Worm (Caenorhabditis elegans) whole organism, dauer: ENCODE data around the gene spe-26.

ENCODE experiments used
- unc-62 ChIP-seq: sonication (generic microtip); optimal IDR thresholded peaks from 2 replicates; lab custom pipeline; 2017; ENCODE audit warnings: missing biosample characterization, missing genetic modification reagents, missing genetic modification characterization

spe-26 gene

ce11 chrIV:10391827-10392226 is at the start of gene spe-26:
Gene spe-26, minus strand, starts transcription at chrIV:10391927.
- no peak for TF ChIP-seq unc-62 (GFP tag; lab: Kevin White, UChicago)

- no peak for TF ChIP-seq unc-62 (GFP tag; lab: Kevin White, UChicago)
These were observed 47.2 kb upstream of the spe-26 start, which contains the start of gene F13B12.3 for ce11 chrIV:10438901-10439300. Gene F13B12.3, plus strand, starts transcription at chrIV:10439123.

ce11 chrIV:10437114-10437513 is 45.4 kb upstream of the spe-26 start:
- no peak for TF ChIP-seq unc-62 (GFP tag; lab: Kevin White, UChicago)

- no peak for TF ChIP-seq unc-62 (GFP tag; lab: Kevin White, UChicago)
These were observed 44.7 kb upstream of the spe-26 start, which contains the start of gene ins-1 for ce11 chrIV:10436401-10436800. Gene ins-1, plus strand, starts transcription at chrIV:10436701.

ce11 chrIV:10430507-10430906 is 38.8 kb upstream of the spe-26 start:
- no peak for TF ChIP-seq unc-62 (GFP tag; lab: Kevin White, UChicago)

ce11 chrIV:10429129-10429528 is 37.4 kb upstream of the spe-26 start, which contains the start of gene F13B12.2:
Gene F13B12.2, minus strand, starts transcription at chrIV:10429130.
- TF ChIP-seq unc-62 (GFP tag; lab: Kevin White, UChicago): no peak

ce11 chrIV:10425129-10425528 is 33.4 kb upstream of the spe-26 start:
- TF ChIP-seq unc-62 (GFP tag; lab: Kevin White, UChicago): no peak

ce11 chrIV:10424535-10424934 is 32.8 kb upstream of the spe-26 start, which contains the start of gene F13B12.1:
Gene F13B12.1, minus strand, starts transcription at chrIV:10424635.
- no peak for TF ChIP-seq unc-62 (GFP tag; lab: Kevin White, UChicago)

- TF ChIP-seq unc-62 (GFP tag; lab: Kevin White, UChicago): no peak
These were observed 30.5 kb upstream of the spe-26 start for ce11 chrIV:10422230-10422629.

ce11 chrIV:10421256-10421655 is 29.5 kb upstream of the spe-26 start:
- no peak for TF ChIP-seq unc-62 (GFP tag; lab: Kevin White, UChicago)

ce11 chrIV:10420440-10420839 is 28.7 kb upstream of the spe-26 start:
- no peak for TF ChIP-seq unc-62 (GFP tag; lab: Kevin White, UChicago)

- no peak for TF ChIP-seq unc-62 (GFP tag; lab: Kevin White, UChicago)
These were observed 28.2 kb upstream of the spe-26 start for ce11 chrIV:10419896-10420295.

ce11 chrIV:10417781-10418180 is 26.1 kb upstream of the spe-26 start, which contains the start of gene F13B12.6:
Gene F13B12.6, minus strand, starts transcription at chrIV:10417881.
- TF ChIP-seq unc-62 (GFP tag; lab: Kevin White, UChicago): no peak

- no peak for TF ChIP-seq unc-62 (GFP tag; lab: Kevin White, UChicago)
These were observed 22.1 kb upstream of the spe-26 start, which contains the start of gene R10H10.7 for ce11 chrIV:10413828-10414227. Gene R10H10.7, minus strand, starts transcription at chrIV:10413928.

ce11 chrIV:10409377-10409776 is 17.6 kb upstream of the spe-26 start, which contains the start of gene rfk-1:
Gene rfk-1, minus strand, starts transcription at chrIV:10409477.
- no peak for TF ChIP-seq unc-62 (GFP tag; lab: Kevin White, UChicago)

ce11 chrIV:10403193-10404058 is 11.7 kb upstream of the spe-26 start, which contains the start of gene gpa-7:
Gene gpa-7, plus strand, starts transcription at chrIV:10404008.
- TF ChIP-seq unc-62 (GFP tag; lab: Kevin White, UChicago): no peak
